Worm (Caenorhabditis elegans) whole organism, midembryonic: ENCODE measurements around the gene T23D5.8.

Source experiments
- flt-1 ChIP-seq: fragments of 200-800 bp; sonication (Bioruptor generic); IDR thresholded peaks from 2 replicates; pipeline ENCODE4 v1.3.6; 2022; ENCODE audit warnings: missing genetic modification characterization, missing compliant biosample characterization
- ztf-29 ChIP-seq: fragments of 200-800 bp; sonication (Bioruptor generic); IDR thresholded peaks from 2 replicates; pipeline ENCODE4 v1.3.6; 2022; ENCODE audit warnings: missing genetic modification reagents, missing genetic modification characterization, missing compliant biosample characterization

DNA sequence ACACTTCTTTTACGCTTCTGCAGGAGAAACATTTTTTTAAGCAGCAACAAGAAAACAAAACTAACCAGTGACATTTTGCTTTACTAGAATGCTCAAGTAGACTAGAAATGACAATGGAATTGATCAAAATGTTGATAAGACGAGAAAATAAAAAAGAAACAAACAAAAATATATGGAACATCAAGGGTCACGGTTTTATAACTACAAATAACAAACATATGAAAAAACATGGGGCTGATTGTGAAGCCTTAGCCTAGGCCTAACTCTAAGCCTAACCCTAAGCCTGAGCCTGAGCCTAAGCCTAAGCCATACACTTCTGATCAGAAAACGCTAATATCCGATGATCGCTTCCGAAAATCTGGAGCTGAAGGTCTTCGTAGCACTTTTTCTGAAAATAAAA, 17.8 kb downstream of the T23D5.8 start, which contains the start of gene Y6E2A.10:
- TF ChIP-seq flt-1 (GFP tag; lab: Robert Waterston, UW), result no peak
- TF ChIP-seq ztf-29 (GFP tag; lab: Robert Waterston, UW), result no peak
